Worm (Caenorhabditis elegans): ENCODE results near the gene irg-7.
A peak's percentile ranks its signal among the peaks of the same experiment; 100 is the strongest.

irg-7 gene

ce11 chrX:3220267-3220666 is 23.2 kb downstream of the irg-7 start, which contains the start of gene rgl-1:
rgl-1 (minus strand) TSS chrX:3220367.
- no peak for TF ChIP-seq sma-9 (GFP tag; optimal IDR thresholded peaks at IDR 0.05)
- no peak for TF ChIP-seq sma-9 (tag; optimal IDR thresholded peaks at IDR 0.05)
- no peak for TF ChIP-seq blmp-1 (tag; optimal IDR thresholded peaks at IDR 0.05; ENCODE audit: insufficient read depth)
- TF ChIP-seq elt-1 (tag; optimal IDR thresholded peaks at IDR 0.05) = no peak
- TF ChIP-seq sem-4 (tag; optimal IDR thresholded peaks at IDR 0.05) = no peak
- TF ChIP-seq skn-1 (tag; optimal IDR thresholded peaks at IDR 0.05) = no peak
- TF ChIP-seq ztf-11 (tag; optimal IDR thresholded peaks at IDR 0.05) = no peak

DNA sequence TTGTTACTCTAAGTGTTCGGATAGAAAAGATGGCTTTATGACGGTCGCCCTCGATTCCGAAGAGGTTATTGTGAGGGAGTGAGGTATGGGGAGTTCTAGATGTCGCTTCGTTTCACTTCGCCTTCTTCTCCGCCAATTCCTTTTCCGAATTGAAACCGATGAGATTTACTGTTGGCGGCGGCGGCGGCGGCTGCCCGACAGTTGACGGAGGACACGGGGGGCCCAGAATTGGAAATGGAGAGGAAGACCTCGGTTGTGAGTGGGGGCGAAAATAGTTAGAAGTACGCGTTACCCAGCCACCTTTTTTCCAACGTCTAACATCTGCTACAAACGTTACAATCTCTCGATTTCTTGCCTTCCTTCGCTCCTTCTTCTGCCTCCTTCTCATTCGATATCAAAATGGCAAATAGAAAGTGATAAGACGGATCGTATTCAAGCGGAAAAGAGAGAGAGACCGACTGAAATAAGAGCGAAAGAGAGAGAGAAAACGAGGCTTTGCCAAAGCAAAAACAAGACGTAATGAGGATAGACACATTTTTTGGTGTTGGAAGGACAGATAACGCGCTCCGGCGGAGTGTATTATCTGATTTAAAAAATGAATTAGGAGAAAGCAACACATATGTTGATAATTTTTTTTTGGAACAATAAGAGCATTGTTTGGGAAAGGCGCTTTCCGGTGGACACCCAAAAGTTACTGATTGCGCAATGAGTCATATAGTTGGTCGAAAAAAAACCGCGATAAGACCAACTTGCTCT is 25.2 kb downstream of the irg-7 start:
- no peak for TF ChIP-seq ZK546.5 (tag; optimal IDR thresholded peaks at IDR 0.05)
- TF ChIP-seq fos-1 (tag; optimal IDR thresholded peaks at IDR 0.05) = no peak
- TF ChIP-seq blmp-1 (tag; optimal IDR thresholded peaks at IDR 0.05; ENCODE audit: insufficient read depth) = peak; percentile 6
- no peak for TF ChIP-seq gmeb-1 (tag; optimal IDR thresholded peaks at IDR 0.05)
- peak; percentile 14 for TF ChIP-seq crh-2 (tag; optimal IDR thresholded peaks at IDR 0.05)

ce11 chrX:3216698-3217097 is 26.7 kb downstream of the irg-7 start:
- TF ChIP-seq sma-9 (GFP tag; optimal IDR thresholded peaks at IDR 0.05) (no peak), sma-9 (tag; optimal IDR thresholded peaks at IDR 0.05) (no peak), mdl-1 (tag; optimal IDR thresholded peaks at IDR 0.05) (no peak), ama-1 (optimal IDR thresholded peaks at IDR 0.05) (no peak), nhr-11 (tag; optimal IDR thresholded peaks at IDR 0.05) (no peak), ztf-1 (GFP tag; conservative IDR thresholded peaks at IDR 0.05) (no peak), lsy-2 (tag; optimal IDR thresholded peaks at IDR 0.05) (no peak), unc-55 (GFP tag; optimal IDR thresholded peaks at IDR 0.05) (no peak), ztf-4 (tag; optimal IDR thresholded peaks at IDR 0.05) (no peak), unc-62 (GFP tag; optimal IDR thresholded peaks at IDR 0.05) (no peak)

DNA sequence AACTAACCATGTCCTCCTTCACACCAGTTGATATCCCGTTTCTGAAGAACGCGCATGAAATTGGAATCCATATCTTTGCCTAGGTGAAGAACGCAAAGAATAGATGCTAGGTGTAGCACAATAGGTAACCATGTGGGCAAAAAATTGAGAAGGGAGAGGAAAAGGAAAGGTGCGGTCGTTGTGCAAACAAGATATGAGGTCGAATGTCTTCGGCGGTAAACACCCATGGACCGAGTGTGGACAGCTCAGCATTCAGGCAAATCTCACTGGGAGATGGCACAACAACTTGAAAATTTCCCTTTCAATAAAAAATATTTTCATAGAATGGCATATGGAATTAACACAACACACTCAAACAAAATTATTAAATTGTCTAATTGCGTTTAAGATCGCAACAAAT is 33.9 kb downstream of the irg-7 start, which contains the start of gene F28B4.4:
Gene F28B4.4 (minus strand): TSS at position 101 of the 400 bp plus-strand sequence.
- TF ChIP-seq elt-3 (tag; optimal IDR thresholded peaks at IDR 0.05) (no peak), sem-4 (tag; optimal IDR thresholded peaks at IDR 0.05) (no peak), peb-1 (tag; optimal IDR thresholded peaks at IDR 0.05) (no peak), fos-1 (tag; optimal IDR thresholded peaks at IDR 0.05) (no peak), F13H6.1 (tag; optimal IDR thresholded peaks at IDR 0.05) (no peak), dmd-4 (tag; optimal IDR thresholded peaks at IDR 0.05) (no peak), ztf-4 (tag; optimal IDR thresholded peaks at IDR 0.05) (no peak), crh-2 (tag; optimal IDR thresholded peaks at IDR 0.05) (no peak), lin-39 (tag; optimal IDR thresholded peaks at IDR 0.05) (no peak)

- TF ChIP-seq egl-27 (tag; optimal IDR thresholded peaks at IDR 0.05) (no peak), ceh-16 (tag; optimal IDR thresholded peaks at IDR 0.05) (no peak), sma-9 (GFP tag; optimal IDR thresholded peaks at IDR 0.05) (no peak), sma-9 (tag; optimal IDR thresholded peaks at IDR 0.05) (no peak), alr-1 (tag; optimal IDR thresholded peaks at IDR 0.05) (no peak), nhr-12 (tag; optimal IDR thresholded peaks at IDR 0.05) (no peak), ztf-1 (GFP tag; conservative IDR thresholded peaks at IDR 0.05) (no peak), mbf-1 (tag; optimal IDR thresholded peaks at IDR 0.05) (no peak), dmd-4 (tag; optimal IDR thresholded peaks at IDR 0.05) (no peak), blmp-1 (tag; optimal IDR thresholded peaks at IDR 0.05; ENCODE audit: insufficient read depth) (no peak), C34F6.9 (tag; optimal IDR thresholded peaks at IDR 0.05) (no peak), unc-55 (GFP tag; optimal IDR thresholded peaks at IDR 0.05) (no peak), sma-3 (GFP tag; optimal IDR thresholded peaks at IDR 0.05) (no peak), ZK546.5 (tag; optimal IDR thresholded peaks at IDR 0.05) (no peak), lsy-2 (tag; optimal IDR thresholded peaks at IDR 0.05) (no peak)
Observed at ce11 chrX:3204778-3205177, 38.7 kb downstream of the irg-7 start, which contains the start of gene F28B4.1. F28B4.1 (plus strand) TSS chrX:3205078.

DNA sequence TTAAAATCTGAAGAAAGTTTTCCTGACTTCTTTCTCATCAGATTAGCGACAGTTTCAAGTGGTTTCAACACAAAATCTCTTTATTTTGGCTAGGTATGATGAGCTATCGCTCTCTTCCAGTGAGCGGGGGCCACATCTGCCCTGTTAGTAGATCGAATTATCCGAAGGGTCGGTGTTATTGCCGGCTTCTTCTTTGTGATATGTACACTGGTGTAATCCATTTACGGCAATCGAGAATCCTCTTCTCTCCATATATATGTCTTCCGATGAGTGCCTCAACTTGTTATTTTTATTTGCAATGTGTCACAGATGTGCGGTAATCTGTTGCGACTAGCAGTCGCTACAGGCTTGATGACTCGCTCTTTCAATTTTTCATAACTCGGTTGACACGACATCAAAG is 41.1 kb downstream of the irg-7 start:
- TF ChIP-seq ZK546.5 (tag; optimal IDR thresholded peaks at IDR 0.05) (no peak), mdl-1 (tag; optimal IDR thresholded peaks at IDR 0.05) (no peak), nhr-237 (tag; optimal IDR thresholded peaks at IDR 0.05) (no peak), elt-3 (tag; optimal IDR thresholded peaks at IDR 0.05) (no peak), blmp-1 (tag; optimal IDR thresholded peaks at IDR 0.05; ENCODE audit: insufficient read depth) (no peak), ceh-82 (tag; optimal IDR thresholded peaks at IDR 0.05) (no peak), egl-27 (tag; optimal IDR thresholded peaks at IDR 0.05) (no peak), mbf-1 (tag; optimal IDR thresholded peaks at IDR 0.05) (no peak), fos-1 (tag; optimal IDR thresholded peaks at IDR 0.05) (no peak), nhr-25 (tag; optimal IDR thresholded peaks at IDR 0.05) (no peak), ztf-11 (tag; optimal IDR thresholded peaks at IDR 0.05) (no peak), unc-62 (GFP tag; optimal IDR thresholded peaks at IDR 0.05) (no peak)

All from whole organism, L2 larva.